Worm (Caenorhabditis elegans): ENCODE data around the gene osm-1.

DNA sequence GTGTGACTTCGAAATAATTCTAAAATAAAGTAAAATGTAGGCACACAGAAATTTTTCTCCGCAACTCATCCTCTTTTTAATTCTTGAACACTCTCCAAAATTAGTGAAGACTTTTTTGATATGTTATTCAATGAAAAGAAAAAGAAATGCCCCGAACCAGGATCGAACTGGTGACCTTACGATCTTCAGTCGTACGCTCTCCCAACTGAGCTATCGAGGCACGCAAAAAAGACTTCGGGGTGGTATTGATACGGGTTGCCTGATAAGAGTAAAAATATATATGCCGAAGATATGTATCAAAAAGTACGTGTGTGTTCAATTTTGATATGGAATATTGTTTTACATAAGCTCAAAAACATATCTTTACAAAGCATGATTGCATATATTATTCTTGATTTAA, 37.5 kb upstream of the osm-1 start:
- TF ChIP-seq fkh-10 (GFP tag; optimal IDR thresholded peaks at IDR 0.05) (no peak), ztf-11 (tag; optimal IDR thresholded peaks at IDR 0.05) (no peak), unc-62 (GFP tag; optimal IDR thresholded peaks at IDR 0.05 in 1 of 2) (peak in 1 of 2 experiments; percentile 89), unc-62 (tag; optimal IDR thresholded peaks at IDR 0.05) (no peak), ama-1 (optimal IDR thresholded peaks at IDR 0.05) (no peak), nhr-237 (tag; optimal IDR thresholded peaks at IDR 0.05) (no peak), unc-130 (GFP tag; optimal IDR thresholded peaks at IDR 0.05) (no peak), jun-1 (tag; optimal IDR thresholded peaks at IDR 0.05) (no peak), lin-39 (tag; optimal IDR thresholded peaks at IDR 0.05) (no peak), pqm-1 (tag; optimal IDR thresholded peaks at IDR 0.05) (no peak)
